Fruit fly (Drosophila melanogaster) whole organism, embryonic: ENCODE measurements around the gene CG10621.

Experiments used
- Atf6 ChIP-seq: fragments of 200-800 bp; sonication (Bioruptor generic); IDR thresholded peaks from 2 replicates; pipeline ENCODE4 v1.3.6; 2022; ENCODE audit warnings: missing biosample characterization, missing genetic modification characterization
- CG11456 ChIP-seq: fragments of 200-800 bp; sonication (Bioruptor generic); IDR thresholded peaks from 3 replicates; pipeline ENCODE4 v1.3.6; 2022; ENCODE audit warnings: missing biosample characterization, missing genetic modification characterization
- CG13624 ChIP-seq: fragments of 200-800 bp; sonication (Bioruptor generic); optimal IDR thresholded peaks from 2 replicates; lab custom pipeline; 2016; ENCODE audit warnings: missing biosample characterization, missing genetic modification characterization
- CG15514 ChIP-seq: fragments of 200-800 bp; sonication (Bioruptor generic); optimal IDR thresholded peaks from 3 replicates; lab custom pipeline; 2017; ENCODE audit warnings: missing biosample characterization, missing genetic modification characterization, mild to moderate bottlenecking, moderate library complexity, missing genetic modification reagents
- CG18011 ChIP-seq: fragments of 200-800 bp; sonication (Bioruptor generic); optimal IDR thresholded peaks from 2 replicates; lab custom pipeline; 2017; ENCODE audit warnings: missing biosample characterization, missing genetic modification characterization, mild to moderate bottlenecking, moderate library complexity, missing genotype
- CG18262 ChIP-seq: fragments of 200-800 bp; optimal IDR thresholded peaks from 3 replicates; lab custom pipeline; 2019; ENCODE audit warnings: missing biosample characterization, mild to moderate bottlenecking, missing genetic modification characterization, moderate library complexity
- CG18476 ChIP-seq: fragments of 200-800 bp; sonication (Bioruptor generic); optimal IDR thresholded peaks from 2 replicates; lab custom pipeline; 2016; ENCODE audit warnings: missing biosample characterization, mild to moderate bottlenecking, missing genetic modification characterization
- CG2202 ChIP-seq: fragments of 200-800 bp; sonication (Bioruptor generic); optimal IDR thresholded peaks from 2 replicates; lab custom pipeline; 2018; ENCODE audit warnings: missing biosample characterization, mild to moderate bottlenecking, missing genetic modification characterization
- CG2889 ChIP-seq: fragments of 200-800 bp; sonication (Bioruptor generic); IDR thresholded peaks from 3 replicates; pipeline ENCODE4 v1.3.6; 2022; ENCODE audit warnings: missing biosample characterization, missing genetic modification characterization
- CG3407 ChIP-seq: fragments of 200-800 bp; sonication (Bioruptor generic); optimal IDR thresholded peaks from 2 replicates; lab custom pipeline; 2018; ENCODE audit warnings: missing biosample characterization, mild to moderate bottlenecking, missing genetic modification characterization
- CG4404 ChIP-seq: fragments of 200-800 bp; sonication (Bioruptor generic); IDR thresholded peaks from 2 replicates; pipeline ENCODE4 v1.3.6; 2022; ENCODE audit warnings: missing biosample characterization, missing genetic modification characterization
- CG4617 ChIP-seq: fragments of 200-800 bp; sonication (Bioruptor generic); optimal IDR thresholded peaks from 3 replicates; lab custom pipeline; 2016; ENCODE audit warnings: missing biosample characterization, missing genetic modification characterization, borderline replicate concordance
- CG6254 ChIP-seq: fragments of 200-800 bp; sonication (Bioruptor generic); optimal IDR thresholded peaks from 3 replicates; lab custom pipeline; 2017; ENCODE audit warnings: mild to moderate bottlenecking, missing biosample characterization, missing genetic modification reagents, missing genetic modification characterization
- CG7963 ChIP-seq: fragments of 200-800 bp; sonication (Bioruptor generic); IDR thresholded peaks from 3 replicates; pipeline ENCODE4 v1.3.6; 2022; ENCODE audit warnings: missing biosample characterization, missing genetic modification characterization; ENCODE audit not compliant: partially characterized antibody
- CG9797 ChIP-seq: fragments of 200-800 bp; sonication (Bioruptor generic); optimal IDR thresholded peaks from 3 replicates; lab custom pipeline; 2018; ENCODE audit warnings: missing biosample characterization, mild to moderate bottlenecking, missing genetic modification characterization
- CG9817 ChIP-seq: fragments of 200-800 bp; sonication (Bioruptor generic); optimal IDR thresholded peaks from 2 replicates; lab custom pipeline; 2018; ENCODE audit warnings: missing biosample characterization, mild to moderate bottlenecking, missing genetic modification characterization, moderate library complexity
- CoRest ChIP-seq: fragments of 200-800 bp; sonication (Bioruptor generic); optimal IDR thresholded peaks from 3 replicates; lab custom pipeline; 2018; ENCODE audit warnings: missing biosample characterization, mild to moderate bottlenecking, missing genetic modification characterization, moderate library complexity
- CrebB ChIP-seq: fragments of 200-800 bp; sonication (Bioruptor generic); optimal IDR thresholded peaks from 3 replicates; lab custom pipeline; 2018; ENCODE audit warnings: missing biosample characterization, mild to moderate bottlenecking, missing genetic modification characterization
- D19B ChIP-seq: fragments of 200-800 bp; sonication (Bioruptor generic); optimal IDR thresholded peaks from 2 replicates; lab custom pipeline; 2017; ENCODE audit warnings: missing biosample characterization, mild to moderate bottlenecking, missing genetic modification characterization
- Fer3 ChIP-seq: fragments of 200-800 bp; sonication (Bioruptor generic); optimal IDR thresholded peaks from 2 replicates; lab custom pipeline; 2018; ENCODE audit warnings: missing biosample characterization, mild to moderate bottlenecking, missing genetic modification characterization, moderate library complexity
- HLH4C ChIP-seq: fragments of 200-800 bp; sonication (Bioruptor generic); IDR thresholded peaks from 3 replicates; pipeline ENCODE4 v1.3.6; 2022; ENCODE audit warnings: missing biosample characterization, missing genetic modification characterization; ENCODE audit not compliant: partially characterized antibody
- Hey ChIP-seq: fragments of 200-800 bp; sonication (Bioruptor generic); optimal IDR thresholded peaks from 3 replicates; lab custom pipeline; 2018; ENCODE audit warnings: missing biosample characterization, mild to moderate bottlenecking, missing genetic modification characterization
- Kr ChIP-seq: fragments of 200-800 bp; sonication (Bioruptor generic); optimal IDR thresholded peaks from 2 replicates; lab custom pipeline; 2017; ENCODE audit warnings: missing biosample characterization, mild to moderate bottlenecking, missing genetic modification characterization
- MTF-1 ChIP-seq: fragments of 200-800 bp; sonication (Bioruptor generic); optimal IDR thresholded peaks from 2 replicates; lab custom pipeline; 2018; ENCODE audit warnings: missing biosample characterization, mild to moderate bottlenecking, missing genetic modification characterization, borderline replicate concordance
- Mrtf ChIP-seq: fragments of 200-800 bp; sonication (Bioruptor generic); IDR thresholded peaks from 3 replicates; pipeline ENCODE4 v1.3.6; 2022; ENCODE audit warnings: missing biosample characterization, missing genetic modification characterization
- Nf-YA ChIP-seq: fragments of 200-800 bp; sonication (Bioruptor generic); IDR thresholded peaks from 2 replicates; pipeline ENCODE4 v1.3.6; 2022; ENCODE audit warnings: missing biosample characterization, missing genetic modification characterization
- Nf-YC ChIP-seq: fragments of 200-800 bp; optimal IDR thresholded peaks from 3 replicates; lab custom pipeline; 2019; ENCODE audit warnings: missing biosample characterization, mild to moderate bottlenecking, missing genetic modification characterization, moderate library complexity
- Oli ChIP-seq: fragments of 200-800 bp; sonication (Bioruptor generic); optimal IDR thresholded peaks from 2 replicates; lab custom pipeline; 2018; ENCODE audit warnings: missing biosample characterization, mild to moderate bottlenecking, missing genetic modification characterization, moderate library complexity
- Opbp ChIP-seq: fragments of 200-800 bp; sonication (Bioruptor generic); IDR thresholded peaks from 3 replicates; pipeline ENCODE4 v1.3.6; 2022; ENCODE audit warnings: missing biosample characterization, missing genetic modification characterization; ENCODE audit not compliant: partially characterized antibody
- ap ChIP-seq: fragments of 200-800 bp; sonication (Bioruptor generic); IDR thresholded peaks from 2 replicates; pipeline ENCODE4 v1.3.6; 2022; ENCODE audit warnings: missing biosample characterization, missing genetic modification characterization
- bab2 ChIP-seq: fragments of 200-800 bp; sonication (Bioruptor generic); optimal IDR thresholded peaks from 2 replicates; lab custom pipeline; 2016; ENCODE audit warnings: missing biosample characterization, missing genetic modification characterization
- bigmax ChIP-seq: fragments of 200-800 bp; sonication (Bioruptor generic); optimal IDR thresholded peaks from 2 replicates; lab custom pipeline; 2018; ENCODE audit warnings: missing biosample characterization, mild to moderate bottlenecking, missing genetic modification characterization
- chif ChIP-seq, 2 experiments: fragments of 200-800 bp; sonication (Bioruptor generic); optimal IDR thresholded peaks; 3 replicates each; lab custom pipeline; 2016; ENCODE audit warnings: missing biosample characterization in 2 of 2, missing genetic modification characterization in 2 of 2
- corto ChIP-seq: fragments of 200-800 bp; sonication (Bioruptor generic); optimal IDR thresholded peaks from 2 replicates; lab custom pipeline; 2016; ENCODE audit warnings: missing biosample characterization, mild to moderate bottlenecking, missing genetic modification characterization, moderate library complexity
- crc ChIP-seq: fragments of 200-800 bp; sonication (Bioruptor generic); optimal IDR thresholded peaks from 2 replicates; lab custom pipeline; 2016; ENCODE audit warnings: missing biosample characterization, missing genetic modification characterization
- dati ChIP-seq: fragments of 200-800 bp; sonication (Bioruptor generic); IDR thresholded peaks from 2 replicates; pipeline ENCODE4 v1.3.6; 2022; ENCODE audit warnings: missing biosample characterization, missing genetic modification characterization
- dmrt11E ChIP-seq: fragments of 200-800 bp; sonication (Bioruptor generic); optimal IDR thresholded peaks from 3 replicates; lab custom pipeline; 2018; ENCODE audit warnings: missing biosample characterization, mild to moderate bottlenecking, missing genetic modification characterization, moderate library complexity
- dmrt99B ChIP-seq: fragments of 200-800 bp; sonication (Bioruptor generic); optimal IDR thresholded peaks from 2 replicates; lab custom pipeline; 2018; ENCODE audit warnings: missing biosample characterization, mild to moderate bottlenecking, missing genetic modification characterization, moderate library complexity
- gcm2 ChIP-seq: fragments of 200-800 bp; sonication (Bioruptor generic); optimal IDR thresholded peaks from 2 replicates; lab custom pipeline; 2016; ENCODE audit warnings: missing biosample characterization, missing genetic modification characterization
- klu ChIP-seq: fragments of 200-800 bp; sonication (Bioruptor generic); IDR thresholded peaks from 2 replicates; pipeline ENCODE4 v1.3.6; 2022; ENCODE audit warnings: missing biosample characterization, missing genetic modification characterization
- lilli ChIP-seq: fragments of 200-800 bp; sonication (Bioruptor generic); optimal IDR thresholded peaks from 3 replicates; lab custom pipeline; 2016; ENCODE audit warnings: missing biosample characterization, missing genetic modification characterization
- nmo ChIP-seq: fragments of 200-800 bp; sonication (Bioruptor generic); optimal IDR thresholded peaks from 2 replicates; lab custom pipeline; 2018; ENCODE audit warnings: missing biosample characterization, mild to moderate bottlenecking, missing genetic modification characterization, moderate library complexity
- odd ChIP-seq: fragments of 200-800 bp; sonication (Bioruptor generic); optimal IDR thresholded peaks from 2 replicates; lab custom pipeline; 2017; ENCODE audit warnings: missing biosample characterization, mild to moderate bottlenecking, missing genetic modification characterization
- peb ChIP-seq: fragments of 200-800 bp; sonication (Bioruptor generic); IDR thresholded peaks from 2 replicates; pipeline ENCODE4 v1.3.6; 2022; ENCODE audit warnings: missing biosample characterization, missing genetic modification characterization
- row ChIP-seq: fragments of 200-800 bp; sonication (Bioruptor generic); IDR thresholded peaks from 3 replicates; pipeline ENCODE4 v1.3.6; 2022; ENCODE audit warnings: missing biosample characterization, missing genetic modification characterization
- so ChIP-seq: fragments of 200-800 bp; sonication (Bioruptor generic); IDR thresholded peaks from 3 replicates; pipeline ENCODE4 v1.3.6; 2022; ENCODE audit warnings: missing biosample characterization, missing genetic modification characterization
- sob ChIP-seq: fragments of 200-800 bp; sonication (Bioruptor generic); IDR thresholded peaks from 2 replicates; pipeline ENCODE4 v1.3.6; 2022; ENCODE audit warnings: missing biosample characterization, missing genetic modification characterization
- ssp ChIP-seq: fragments of 200-800 bp; sonication (Bioruptor generic); IDR thresholded peaks from 2 replicates; pipeline ENCODE4 v1.3.6; 2022; ENCODE audit warnings: missing biosample characterization, missing genetic modification characterization
- tin ChIP-seq: fragments of 200-800 bp; sonication (Bioruptor generic); optimal IDR thresholded peaks from 3 replicates; lab custom pipeline; 2016; ENCODE audit warnings: missing biosample characterization, missing genetic modification characterization
- usp ChIP-seq: fragments of >200 bp; optimal IDR thresholded peaks from 2 replicates; lab custom pipeline; 2017; ENCODE audit warnings: missing biosample characterization, missing genetic modification characterization

Gene CG10621

dm6 chr2L:18957142-18957674 lies 3.0 kb upstream of the CG10621 start, which contains the start of gene Bhmt (continued):
- TF ChIP-seq bab2 (GFP tag; lab: Kevin White, UChicago) (no peak), CG13624 (GFP tag; lab: Kevin White, UChicago) (peak; percentile 39), ap (no peak), CG6254 (peak; percentile 15), CG18011 (GFP tag; lab: Kevin White, UChicago) (peak; percentile 27), lilli (GFP tag; lab: Kevin White, UChicago) (peak; percentile 48), Opbp (no peak), D19B (peak; percentile 53), row (GFP tag; lab: Robert Waterston, UW) (peak; percentile 83), bigmax (GFP tag; lab: Kevin White, UChicago) (no peak), HLH4C (GFP tag; lab: Robert Waterston, UW) (no peak), odd (GFP tag; lab: Kevin White, UChicago) (peak; percentile 60), klu (no peak), corto (GFP tag; lab: Kevin White, UChicago) (peak; percentile 88), Mrtf (GFP tag; lab: Robert Waterston, UW) (peak; percentile 56; the same call in 1 of the 3 replicates), sob (peak; percentile 70), CG4617 (GFP tag; lab: Kevin White, UChicago) (no peak), peb (no peak), CG18476 (GFP tag; lab: Kevin White, UChicago) (no peak), Kr (GFP tag; lab: Kevin White, UChicago) (no peak), CG3407 (GFP tag; lab: Kevin White, UChicago) (peak; percentile 8), CG2202 (no peak), Hey (tag; lab: Kevin White, UChicago) (no peak), dati (GFP tag; lab: Robert Waterston, UW) (no peak), CG2889 (GFP tag; lab: Robert Waterston, UW) (no peak), tin (GFP tag; lab: Kevin White, UChicago) (peak; percentile 35), MTF-1 (GFP tag; lab: Kevin White, UChicago) (peak; percentile 27), gcm2 (GFP tag; lab: Kevin White, UChicago) (no peak), CG7963 (GFP tag; lab: Robert Waterston, UW) (no peak), CG15514 (GFP tag; lab: Kevin White, UChicago) (peak; percentile 72), dmrt11E (peak; percentile 9), Oli (tag; lab: Kevin White, UChicago) (peak; percentile 68), so (GFP tag; lab: Robert Waterston, UW) (peak; percentile 39; the same call in 1 of the 3 replicates), nmo (GFP tag; lab: Kevin White, UChicago) (peak; percentile 63), CG4404 (GFP tag; lab: Robert Waterston, UW) (no peak), CG11456 (peak; percentile 75), crc (no peak), CG9817 (peak; percentile 24), chif (GFP tag; optimal IDR thresholded peaks at IDR 0.05; lab: Kevin White, UChicago) (no peak), CG9797 (GFP tag; lab: Kevin White, UChicago) (no peak), ssp (GFP tag; lab: Robert Waterston, UW) (no peak), Nf-YA (GFP tag; lab: Robert Waterston, UW) (no peak), Fer3 (peak; percentile 85), dmrt99B (peak; percentile 71), Nf-YC (tag; lab: Kevin White, UChicago) (no peak), CrebB (tag; lab: Kevin White, UChicago) (peak; percentile 38), CoRest (tag; lab: Kevin White, UChicago) (peak; percentile 76), usp (no peak), Atf6 (GFP tag; lab: Robert Waterston, UW) (peak; percentile 73), CG18262 (peak; percentile 68)
